Worm (Caenorhabditis elegans): ENCODE results near the gene str-166.

The str-166 gene

DNA sequence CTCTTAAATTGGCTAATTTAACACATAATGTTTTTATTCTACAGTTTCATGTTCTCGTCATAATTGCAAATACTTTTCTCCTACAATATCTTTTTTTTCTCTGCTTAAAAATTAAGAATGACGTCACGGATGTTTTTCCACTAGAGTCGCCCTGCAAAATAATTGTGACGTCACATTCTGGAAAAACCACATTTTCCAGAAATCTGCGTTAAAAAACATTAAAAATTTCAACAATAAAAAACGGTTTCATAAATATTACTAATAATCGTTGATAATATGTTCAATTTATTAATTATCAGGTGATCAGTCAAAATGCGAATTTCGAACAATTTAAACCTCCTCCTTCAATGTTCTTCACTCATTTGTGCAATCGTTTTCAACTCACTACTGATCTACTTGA is at the start of gene str-166:
TSS of gene str-166 (plus strand) at position 301 of the 400 bp plus-strand sequence.
- TF ChIP-seq unc-62 (GFP tag; optimal IDR thresholded peaks at IDR 0.05): no peak

DNA sequence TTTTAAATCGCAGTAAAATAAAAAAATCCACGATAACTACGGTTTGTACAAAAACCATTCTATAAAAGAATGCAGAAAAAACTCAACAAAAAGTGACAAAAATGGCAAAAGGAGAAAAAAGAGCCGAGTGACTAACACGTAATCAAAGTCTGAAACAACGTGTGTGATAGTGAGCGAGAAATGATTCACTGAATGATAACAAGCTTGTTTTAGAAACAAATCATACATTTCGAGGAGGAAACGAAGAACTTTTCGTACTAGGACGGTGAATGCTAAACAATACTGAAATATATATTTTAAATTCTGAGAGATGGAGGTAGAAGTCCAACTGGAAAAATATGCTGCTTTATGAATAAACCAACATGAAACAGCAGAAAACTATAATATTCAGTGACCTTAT is 42.1 kb upstream of the str-166 start:
- TF ChIP-seq unc-62 (GFP tag; optimal IDR thresholded peaks at IDR 0.05): no peak

DNA sequence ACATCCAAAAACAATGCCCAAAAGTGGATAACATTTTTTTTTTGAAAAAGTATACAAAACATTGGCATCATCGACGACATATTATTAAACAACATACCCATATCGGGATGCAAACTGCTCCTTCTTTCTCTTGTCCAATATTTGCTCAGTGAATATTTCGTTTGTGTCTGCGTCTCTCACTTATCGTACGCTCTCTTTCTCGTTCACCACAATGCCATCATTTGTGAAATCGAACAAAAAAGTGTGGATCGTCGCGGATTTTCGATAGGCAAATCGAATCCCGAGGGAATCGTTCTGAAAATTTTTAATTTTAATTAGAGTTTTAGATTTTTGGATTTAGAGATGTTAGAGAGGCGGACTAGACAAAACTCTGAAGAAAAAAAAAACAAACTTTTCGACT is 37.3 kb upstream of the str-166 start, which contains the start of gene tat-2:
TSS of gene tat-2 (minus strand) at position 101 of the 400 bp plus-strand sequence.
- TF ChIP-seq unc-62 (GFP tag; optimal IDR thresholded peaks at IDR 0.05): no peak

DNA sequence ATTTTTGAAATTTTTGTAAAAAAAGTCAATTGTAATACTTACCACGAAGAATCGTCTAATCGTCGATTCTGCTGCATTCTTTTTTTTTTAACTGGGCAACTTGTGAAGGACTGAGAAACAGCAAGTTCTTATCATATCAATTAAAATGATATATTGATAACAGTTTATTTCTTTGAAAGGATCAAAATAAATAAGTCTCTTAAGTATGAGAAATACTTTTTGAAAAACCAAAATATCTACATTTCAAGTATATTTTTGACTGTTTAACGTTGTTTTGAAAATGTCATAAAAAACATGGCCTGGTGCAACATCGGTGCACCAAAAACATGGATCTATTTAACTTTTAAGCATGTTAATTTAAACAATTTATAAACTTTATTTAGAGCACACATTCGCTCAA is 27.9 kb upstream of the str-166 start, which contains the start of gene Y17G9A.2:
TSS of gene Y17G9A.2 (minus strand) at position 101 of the 400 bp plus-strand sequence.
- no peak for TF ChIP-seq unc-62 (GFP tag; optimal IDR thresholded peaks at IDR 0.05)

DNA sequence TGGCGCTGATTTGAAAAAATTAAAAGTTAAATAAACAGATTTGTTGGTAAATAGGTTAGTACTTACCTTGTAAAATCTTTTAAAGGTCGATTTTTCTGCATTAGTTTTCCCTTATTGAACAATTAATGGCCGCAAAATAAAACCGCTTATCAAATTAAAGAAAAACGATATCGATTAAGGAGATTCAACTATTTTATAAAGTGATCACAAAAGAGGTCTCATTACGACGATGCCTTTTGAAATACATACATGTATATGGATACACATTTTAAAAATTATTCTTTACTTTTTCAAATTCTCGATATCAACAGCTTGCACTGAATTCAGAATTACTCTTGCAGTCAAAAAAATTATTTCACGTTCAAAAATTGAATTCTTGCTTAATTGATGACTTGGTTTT is 25.5 kb upstream of the str-166 start, which contains the start of gene Y17G9A.3:
TSS of gene Y17G9A.3 (minus strand) at position 101 of the 400 bp plus-strand sequence.
- TF ChIP-seq unc-62 (GFP tag; optimal IDR thresholded peaks at IDR 0.05): no peak

DNA sequence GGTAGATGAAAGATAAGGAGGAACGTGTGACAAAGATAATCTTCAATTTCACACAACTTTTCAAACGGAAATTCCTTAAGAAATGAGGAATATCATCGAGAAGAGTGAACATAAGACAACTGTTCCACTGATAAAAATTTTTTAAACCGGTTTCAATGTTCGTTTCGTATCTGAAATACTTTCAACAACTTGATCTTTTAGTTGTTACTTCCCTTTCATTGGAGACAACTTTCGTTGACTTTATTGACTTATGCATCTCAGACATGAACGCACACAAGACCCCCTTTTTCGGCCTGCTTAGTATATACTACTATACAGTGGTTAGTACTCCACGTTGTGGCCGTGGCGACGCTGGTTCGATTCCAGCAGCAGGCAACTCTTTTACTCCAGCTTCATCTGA is 22.6 kb upstream of the str-166 start, which contains the start of the genes Y17G9A.4 and str-173:
TSS of gene Y17G9A.4 (minus strand) at position 101 of the 400 bp plus-strand sequence.
TSS of gene str-173 (plus strand) at position 325 of the 400 bp plus-strand sequence.
- no peak for TF ChIP-seq unc-62 (GFP tag; optimal IDR thresholded peaks at IDR 0.05)

DNA sequence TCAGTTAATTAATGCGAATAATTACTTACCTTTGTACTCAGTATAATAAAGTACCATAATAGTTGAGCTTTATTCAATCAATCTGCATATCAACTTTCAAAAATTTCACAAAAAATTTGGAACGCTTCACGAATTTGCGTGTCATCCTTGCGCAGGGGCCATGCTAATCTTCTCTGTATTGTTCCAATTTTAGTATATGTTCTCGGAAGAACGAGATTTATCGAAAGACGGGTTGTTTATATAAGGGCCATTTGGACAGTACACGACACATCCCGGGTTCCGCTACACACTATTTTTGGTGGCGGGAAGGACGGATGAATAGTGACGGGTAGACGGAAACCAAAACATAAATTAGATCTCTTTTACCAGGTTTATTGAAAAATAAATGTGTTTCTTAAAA is 19.6 kb upstream of the str-166 start:
- TF ChIP-seq unc-62 (GFP tag; optimal IDR thresholded peaks at IDR 0.05): no peak

DNA sequence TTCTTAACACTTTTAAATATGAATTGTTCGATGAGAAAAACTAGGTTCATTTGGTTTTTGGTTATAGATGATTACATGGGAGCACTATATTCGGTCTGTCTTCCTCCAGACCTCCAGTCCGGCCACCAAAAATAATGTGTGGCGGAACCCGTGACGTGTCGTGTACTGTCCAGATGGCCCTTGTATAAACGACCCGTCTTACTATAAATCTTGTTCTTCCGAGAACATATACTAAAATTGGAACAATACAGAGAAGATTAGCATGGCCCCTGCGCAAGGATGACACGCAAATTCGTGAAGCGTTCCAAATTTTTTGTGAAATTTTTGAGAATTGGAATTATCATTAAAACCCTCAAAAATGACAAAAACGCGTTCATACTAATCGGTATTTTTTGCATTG is 17.5 kb upstream of the str-166 start:
- no peak for TF ChIP-seq unc-62 (GFP tag; optimal IDR thresholded peaks at IDR 0.05)

DNA sequence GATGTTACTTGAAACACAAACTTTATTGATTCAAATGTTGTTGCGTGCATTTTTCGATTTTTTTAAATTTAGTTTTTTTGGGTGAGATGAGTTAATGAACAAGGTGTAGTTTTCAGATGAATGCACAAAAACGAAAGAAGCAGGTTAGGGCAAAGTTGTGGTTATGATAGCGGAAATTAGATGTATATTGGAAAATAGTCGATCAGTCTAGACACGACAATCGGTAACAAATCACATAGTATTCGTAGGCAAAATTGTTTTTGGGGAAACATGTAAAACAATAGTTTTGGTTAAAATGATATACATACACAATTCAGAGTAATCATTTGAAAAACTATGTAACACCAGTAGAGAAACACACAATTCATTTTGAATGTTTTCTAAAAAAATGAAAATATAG is 16.5 kb upstream of the str-166 start, which contains the start of gene str-172:
TSS of gene str-172 (minus strand) at position 101 of the 400 bp plus-strand sequence.
- no peak for TF ChIP-seq unc-62 (GFP tag; optimal IDR thresholded peaks at IDR 0.05)

DNA sequence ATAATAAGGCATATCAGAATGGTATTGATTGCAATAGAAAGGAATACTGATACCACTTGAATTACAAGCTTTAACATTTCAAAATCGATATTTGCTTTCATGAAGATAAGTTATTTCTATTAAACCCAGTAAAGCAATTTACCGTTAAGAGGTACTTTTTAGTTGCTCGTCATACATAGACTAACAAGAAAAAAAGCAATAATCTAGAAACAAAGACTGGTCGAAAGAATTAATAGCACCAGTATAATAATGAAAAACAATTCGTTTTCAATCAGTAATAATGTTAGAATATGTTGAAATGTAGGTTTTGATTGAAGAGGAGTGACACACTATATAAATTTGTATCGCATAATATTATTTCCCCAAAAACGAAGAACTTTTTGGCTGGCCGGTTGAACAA is 13.5 kb upstream of the str-166 start, which contains the start of gene str-175:
TSS of gene str-175 (minus strand) at position 101 of the 400 bp plus-strand sequence.
- no peak for TF ChIP-seq unc-62 (GFP tag; optimal IDR thresholded peaks at IDR 0.05)

DNA sequence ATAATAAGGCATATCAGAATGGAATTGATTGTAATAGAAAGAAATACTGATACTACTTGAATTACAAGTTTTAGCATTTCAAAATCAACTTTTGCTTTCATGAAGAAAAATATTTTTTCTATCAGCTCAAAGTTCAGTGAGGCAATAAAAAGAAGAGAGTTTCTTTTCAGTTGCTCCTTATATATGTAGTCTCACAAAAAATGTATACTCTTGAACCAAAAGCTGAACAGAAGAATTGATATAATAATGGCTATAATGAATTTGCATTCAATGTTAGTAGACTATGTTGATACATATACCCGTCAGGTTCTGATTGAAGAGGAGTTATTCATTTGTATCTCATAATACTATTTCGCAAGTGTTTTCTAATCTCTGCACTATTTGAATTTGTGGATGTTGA is 9.5 kb upstream of the str-166 start, which contains the start of gene str-174:
TSS of gene str-174 (minus strand) at position 101 of the 400 bp plus-strand sequence.
- no peak for TF ChIP-seq unc-62 (GFP tag; optimal IDR thresholded peaks at IDR 0.05)

DNA sequence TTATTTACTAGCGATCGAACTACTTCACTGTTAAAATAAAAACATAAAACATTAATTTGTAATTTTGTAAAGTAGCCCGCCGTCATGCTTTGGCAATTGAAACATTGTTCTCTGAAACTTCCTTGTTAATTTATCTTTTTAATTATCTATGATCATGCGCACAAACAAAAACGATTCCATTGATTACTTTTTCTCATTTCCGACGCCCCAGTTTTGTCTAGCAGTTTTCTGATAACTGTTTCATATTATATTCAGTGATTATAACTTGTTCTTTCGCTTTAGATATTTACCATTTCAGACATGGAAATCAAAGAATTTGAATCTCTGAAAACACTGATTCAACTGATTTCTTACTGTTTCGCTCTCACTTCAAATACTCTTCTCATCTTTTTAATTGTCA is 7.0 kb upstream of the str-166 start, which contains the start of gene str-170:
TSS of gene str-170 (plus strand) at position 301 of the 400 bp plus-strand sequence.
- no peak for TF ChIP-seq unc-62 (GFP tag; optimal IDR thresholded peaks at IDR 0.05)

DNA sequence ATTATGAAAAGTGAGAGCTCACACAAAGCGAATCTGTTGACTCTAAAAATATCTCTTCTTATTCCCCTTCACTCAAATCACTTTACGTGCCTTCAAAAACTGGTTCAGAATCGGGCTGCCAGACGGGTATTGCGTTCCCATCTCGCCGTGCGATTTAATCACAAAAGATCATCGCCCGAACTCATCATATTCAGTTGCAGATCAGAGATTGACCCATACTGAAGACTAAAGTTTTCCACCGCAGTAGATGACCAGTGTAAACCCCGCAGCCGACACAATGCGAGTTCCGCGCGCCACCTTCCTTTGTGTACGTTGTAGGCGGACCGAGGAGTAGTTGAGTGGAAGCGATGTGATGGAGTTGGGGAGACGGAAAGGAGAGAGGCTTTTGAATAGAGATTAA is 3.5 kb upstream of the str-166 start:
- no peak for TF ChIP-seq unc-62 (GFP tag; optimal IDR thresholded peaks at IDR 0.05)

DNA sequence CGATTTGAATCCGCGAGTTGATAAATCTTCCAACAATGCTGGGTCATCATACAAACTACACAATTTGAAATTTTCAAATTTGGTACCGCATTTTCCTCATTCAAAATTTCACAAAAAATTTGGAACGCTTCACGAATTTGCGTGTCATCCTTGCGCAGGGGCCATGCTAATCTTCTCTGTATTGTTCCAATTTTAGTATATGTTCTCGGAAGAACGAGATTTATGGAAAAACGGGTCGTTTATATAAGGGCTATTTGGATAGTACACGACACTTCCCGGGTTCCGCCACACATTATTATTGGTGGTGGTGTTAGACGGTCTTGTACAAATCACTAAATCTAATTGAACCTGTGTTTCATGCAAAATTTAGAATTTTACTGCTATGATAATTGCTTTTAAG is 1.4 kb downstream of the str-166 start:
- no peak for TF ChIP-seq unc-62 (GFP tag; optimal IDR thresholded peaks at IDR 0.05)

DNA sequence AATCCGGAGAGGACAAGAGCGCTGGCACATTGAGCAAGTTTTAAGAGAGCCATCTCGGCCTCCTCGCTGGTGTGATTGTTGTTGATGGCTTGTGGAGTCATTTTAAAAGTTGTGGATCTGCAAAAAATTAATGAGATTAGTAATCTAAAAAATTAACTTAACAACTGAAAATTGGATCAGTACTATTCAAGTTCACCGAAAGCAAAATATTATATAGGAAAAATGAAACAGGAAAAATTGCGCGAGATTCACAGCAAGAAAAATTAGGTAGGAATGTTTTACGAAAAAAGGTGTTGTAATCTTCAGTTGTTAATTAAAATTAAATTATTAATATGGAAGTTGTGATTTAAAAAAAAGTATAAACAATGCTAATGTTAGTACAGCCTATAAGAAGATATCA is 3.2 kb downstream of the str-166 start, which contains the start of gene T08B6.1:
TSS of gene T08B6.1 (minus strand) at position 101 of the 400 bp plus-strand sequence.
- no peak for TF ChIP-seq unc-62 (GFP tag; optimal IDR thresholded peaks at IDR 0.05)

DNA sequence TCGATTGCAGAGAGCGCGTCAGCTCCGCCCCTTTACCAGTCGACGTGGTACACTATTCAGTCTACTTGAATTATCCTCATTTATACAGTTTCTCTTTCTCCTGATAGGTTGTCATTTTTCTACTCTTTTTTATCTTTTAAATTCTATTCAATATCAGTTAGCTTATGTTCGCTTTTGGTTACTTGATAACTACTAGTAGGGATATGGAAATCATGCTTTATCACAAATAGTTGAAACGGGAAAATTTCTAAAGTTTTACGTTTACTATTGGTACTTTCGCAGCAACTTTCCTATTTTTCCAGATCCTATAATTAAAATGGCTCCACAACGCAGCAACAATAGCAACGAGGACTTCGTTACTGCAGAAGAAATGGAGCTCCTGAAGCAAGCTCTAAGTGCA is 5.5 kb downstream of the str-166 start, which contains the start of gene sgnh-1:
TSS of gene sgnh-1 (plus strand) at position 301 of the 400 bp plus-strand sequence.
- no peak for TF ChIP-seq unc-62 (GFP tag; optimal IDR thresholded peaks at IDR 0.05)

DNA sequence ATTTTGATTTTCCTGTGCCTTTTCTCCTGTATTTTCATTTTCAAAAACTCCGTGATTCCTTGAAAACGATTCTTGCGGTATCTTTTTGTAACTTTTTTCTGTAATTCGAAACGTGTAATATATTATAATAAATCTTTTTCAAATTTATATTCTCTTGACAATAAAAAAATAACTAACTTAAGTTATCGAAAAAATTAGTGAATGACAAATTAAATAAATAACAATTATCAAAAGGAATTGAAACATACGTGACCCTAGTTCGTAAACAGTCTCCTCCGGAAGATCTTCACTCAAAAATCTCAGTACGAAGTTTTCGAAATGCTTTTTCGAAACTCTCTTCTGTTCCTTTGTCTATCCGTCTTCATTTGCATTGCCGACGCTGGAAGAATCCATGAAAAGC is 6.5 kb downstream of the str-166 start, which contains the start of gene T08B6.9:
TSS of gene T08B6.9 (plus strand) at position 301 of the 400 bp plus-strand sequence.
- TF ChIP-seq unc-62 (GFP tag; optimal IDR thresholded peaks at IDR 0.05): no peak

Data from whole organism, dauer.